Worm (Caenorhabditis elegans) whole organism, L4 larva: ENCODE data around the gene Y38A10A.2.

Source experiments
- D1046.2 ChIP-seq: fragments of 200-800 bp; sonication (Bioruptor generic); IDR thresholded peaks from 2 replicates; pipeline ENCODE4 v1.3.6; 2022; ENCODE audit warnings: missing genetic modification characterization, missing compliant biosample characterization
- F26F4.8 ChIP-seq: fragments of 200-800 bp; sonication (Bioruptor generic); conservative IDR thresholded peaks from 2 replicates; pipeline ENCODE4 v1.3.6; 2022; ENCODE audit warnings: missing genetic modification characterization, missing compliant biosample characterization
- Y105C5A.15 ChIP-seq: fragments of 200-800 bp; sonication (Bioruptor generic); IDR thresholded peaks from 2 replicates; pipeline ENCODE4 v1.3.6; 2022; ENCODE audit warnings: missing genetic modification characterization, missing compliant biosample characterization
- Y48G9A.11 ChIP-seq: fragments of 200-800 bp; sonication (Bioruptor generic); IDR thresholded peaks from 2 replicates; pipeline ENCODE4 v1.3.6; 2022; ENCODE audit warnings: missing genetic modification reagents, missing genetic modification characterization, missing compliant biosample characterization
- Y5F2A.4 ChIP-seq: fragments of 200-800 bp; sonication (Bioruptor generic); optimal IDR thresholded peaks from 2 replicates; lab custom pipeline; 2018; ENCODE audit warnings: mild to moderate bottlenecking, missing genetic modification characterization, missing compliant biosample characterization
- ZK546.5 ChIP-seq, 2 experiments: sonication (generic microtip); optimal IDR thresholded peaks; 2 replicates each; lab custom pipeline; 2017; ENCODE audit warnings: missing biosample characterization in 2 of 2, missing genetic modification characterization in 2 of 2
- aha-1 ChIP-seq: fragments of 150-350 bp; peaks from one replicate; lab custom pipeline; 2014; ENCODE audit warnings: missing biosample characterization, missing genetic modification characterization
- ama-1 ChIP-seq: fragments of 150-350 bp; optimal IDR thresholded peaks from 2 replicates; lab custom pipeline; 2014; ENCODE audit warnings: inconsistent platforms, mixed read lengths
- attf-4 ChIP-seq: sonication (generic microtip); optimal IDR thresholded peaks from 3 replicates; lab custom pipeline; 2017; ENCODE audit warnings: missing biosample characterization, missing genetic modification characterization
- ceh-32 ChIP-seq: sonication (generic microtip); optimal IDR thresholded peaks from 2 replicates; lab custom pipeline; 2016; ENCODE audit warnings: mild to moderate bottlenecking, missing genetic modification characterization, missing compliant biosample characterization; ENCODE audit not compliant: poor library complexity
- ceh-82 ChIP-seq: sonication (generic microtip); optimal IDR thresholded peaks from 2 replicates; lab custom pipeline; 2017; ENCODE audit warnings: missing biosample characterization, missing genetic modification characterization
- daf-16 ChIP-seq, 3 experiments: sonication (generic microtip); optimal IDR thresholded peaks; 2 replicates each; lab custom pipeline; 2016 to 2017; ENCODE audit warnings: missing genetic modification characterization in 3 of 3, missing genetic modification reagents in 3 of 3, mild to moderate bottlenecking in 2 of 3, missing compliant biosample characterization in 2 of 3, missing biosample characterization in 1 of 3, moderate library complexity in 1 of 3
- daf-8 ChIP-seq: fragments of 200-800 bp; sonication (Bioruptor generic); IDR thresholded peaks from 2 replicates; pipeline ENCODE4 v1.3.6; 2022; ENCODE audit warnings: missing genetic modification characterization, missing compliant biosample characterization
- dmd-6 ChIP-seq: fragments of 200-800 bp; sonication (Bioruptor generic); IDR thresholded peaks from 2 replicates; pipeline ENCODE4 v1.3.6; 2022; ENCODE audit warnings: missing genetic modification reagents, missing genetic modification characterization, missing compliant biosample characterization
- duxl-1 ChIP-seq: sonication (generic microtip); optimal IDR thresholded peaks from 2 replicates; lab custom pipeline; 2016; ENCODE audit warnings: mild to moderate bottlenecking, missing genetic modification characterization, moderate library complexity, missing compliant biosample characterization; ENCODE audit not compliant: poor library complexity
- dve-1 ChIP-seq: sonication (generic microtip); optimal IDR thresholded peaks from 2 replicates; lab custom pipeline; 2017; ENCODE audit warnings: antibody characterized with exemption, mild to moderate bottlenecking, missing genetic modification characterization, missing compliant biosample characterization; ENCODE audit not compliant: insufficient read depth
- gei-8 ChIP-seq: fragments of 200-800 bp; sonication (Bioruptor generic); optimal IDR thresholded peaks from 2 replicates; lab custom pipeline; 2018; ENCODE audit warnings: mild to moderate bottlenecking, missing genetic modification characterization, missing compliant biosample characterization
- hif-1 ChIP-seq, 2 experiments: sonication (generic microtip); optimal IDR thresholded peaks; 2 replicates each; lab custom pipeline; 2016 to 2017; ENCODE audit warnings: missing compliant biosample characterization in 2 of 2, missing genetic modification characterization in 2 of 2, missing genetic modification reagents in 2 of 2, missing genotype in 2 of 2, mild to moderate bottlenecking in 1 of 2
- hlh-11 ChIP-seq: fragments of 200-800 bp; sonication (Bioruptor generic); optimal IDR thresholded peaks from 2 replicates; lab custom pipeline; 2018; ENCODE audit warnings: mild to moderate bottlenecking, missing genetic modification characterization, missing compliant biosample characterization
- hlh-30 ChIP-seq: sonication (generic microtip); optimal IDR thresholded peaks from 2 replicates; lab custom pipeline; 2017; ENCODE audit warnings: antibody characterized with exemption, mild to moderate bottlenecking, missing genetic modification characterization, missing compliant biosample characterization; ENCODE audit not compliant: insufficient read depth
- lin-39 ChIP-seq: fragments of 150-350 bp; optimal IDR thresholded peaks from 2 replicates; lab custom pipeline; 2014; ENCODE audit warnings: missing biosample characterization, missing genetic modification reagents, missing genetic modification characterization
- lsy-2 ChIP-seq, 2 experiments: fragments of 150-350 bp in 1 of 2; sonication (generic microtip) in 1 of 2; optimal IDR thresholded peaks; 2 replicates each; lab custom pipeline; 2014 to 2017; ENCODE audit warnings: missing biosample characterization in 2 of 2, missing genetic modification characterization in 2 of 2
- madf-9 ChIP-seq: fragments of 200-800 bp; sonication (Bioruptor generic); conservative IDR thresholded peaks from 2 replicates; pipeline ENCODE4 v1.3.6; 2022; ENCODE audit warnings: missing genetic modification reagents, missing genetic modification characterization, missing compliant biosample characterization
- mep-1 ChIP-seq: fragments of 150-350 bp; sonication (generic microtip); optimal IDR thresholded peaks from 3 replicates; lab custom pipeline; 2014; ENCODE audit warnings: missing biosample characterization, missing genetic modification characterization
- nhr-10 ChIP-seq: fragments of 150-350 bp; optimal IDR thresholded peaks from 2 replicates; lab custom pipeline; 2014; ENCODE audit warnings: missing biosample characterization, missing genetic modification characterization
- nhr-102 ChIP-seq: sonication (generic microtip); optimal IDR thresholded peaks from 2 replicates; lab custom pipeline; 2016; ENCODE audit warnings: mild to moderate bottlenecking, missing genetic modification characterization, moderate library complexity, missing compliant biosample characterization
- nhr-237 ChIP-seq: sonication (generic microtip); optimal IDR thresholded peaks from 2 replicates; lab custom pipeline; 2017; ENCODE audit warnings: missing biosample characterization, missing genetic modification characterization
- nhr-25 ChIP-seq: sonication (generic microtip); optimal IDR thresholded peaks from 2 replicates; lab custom pipeline; 2017; ENCODE audit warnings: missing genetic modification characterization, mild to moderate bottlenecking, missing compliant biosample characterization, antibody characterized with exemption, moderate library complexity, borderline replicate concordance; ENCODE audit not compliant: insufficient read depth
- nhr-28 ChIP-seq: fragments of 150-350 bp; optimal IDR thresholded peaks from 2 replicates; lab custom pipeline; 2014; ENCODE audit warnings: missing biosample characterization, missing genetic modification characterization
- nhr-41 ChIP-seq: fragments of 200-800 bp; sonication (Bioruptor generic); IDR thresholded peaks from 2 replicates; pipeline ENCODE4 v1.3.6; 2022; ENCODE audit warnings: missing genetic modification reagents, missing genetic modification characterization, missing compliant biosample characterization
- nhr-48 ChIP-seq: sonication (generic microtip); optimal IDR thresholded peaks from 2 replicates; lab custom pipeline; 2016; ENCODE audit warnings: mild to moderate bottlenecking, missing genetic modification characterization, missing compliant biosample characterization
- pqm-1 ChIP-seq: sonication (generic microtip); optimal IDR thresholded peaks from 2 replicates; lab custom pipeline; 2017; ENCODE audit warnings: missing biosample characterization, missing genetic modification characterization
- snpc-4 ChIP-seq: fragments of 150-350 bp; optimal IDR thresholded peaks from 2 replicates; lab custom pipeline; 2014; ENCODE audit warnings: missing biosample characterization, missing genetic modification characterization
- spr-1 ChIP-seq: sonication (generic microtip); optimal IDR thresholded peaks from 2 replicates; lab custom pipeline; 2016; ENCODE audit warnings: mild to moderate bottlenecking, missing genetic modification characterization, missing compliant biosample characterization
- unc-130 ChIP-seq: sonication (generic microtip); optimal IDR thresholded peaks from 2 replicates; lab custom pipeline; 2016; ENCODE audit warnings: missing genetic modification reagents, missing genetic modification characterization, missing compliant biosample characterization
- unc-39 ChIP-seq: sonication (generic microtip); optimal IDR thresholded peaks from 2 replicates; lab custom pipeline; 2017; ENCODE audit warnings: missing biosample characterization, missing genetic modification characterization
- unc-62 ChIP-seq, 3 experiments: fragments of 150-350 bp in 1 of 3; sonication (generic microtip); optimal IDR thresholded peaks in 2 of 3; peaks in 1 of 3; 1 replicate in 1 of 3; 2 replicates in 2 of 3; lab custom pipeline; 2014 to 2017; ENCODE audit warnings: missing biosample characterization in 3 of 3, missing genetic modification characterization in 3 of 3, missing genetic modification reagents in 3 of 3, missing genotype in 1 of 3
- ztf-7 ChIP-seq: fragments of 150-350 bp; optimal IDR thresholded peaks from 2 replicates; lab custom pipeline; 2014; ENCODE audit warnings: missing biosample characterization, missing genetic modification characterization

Gene Y38A10A.2

DNA sequence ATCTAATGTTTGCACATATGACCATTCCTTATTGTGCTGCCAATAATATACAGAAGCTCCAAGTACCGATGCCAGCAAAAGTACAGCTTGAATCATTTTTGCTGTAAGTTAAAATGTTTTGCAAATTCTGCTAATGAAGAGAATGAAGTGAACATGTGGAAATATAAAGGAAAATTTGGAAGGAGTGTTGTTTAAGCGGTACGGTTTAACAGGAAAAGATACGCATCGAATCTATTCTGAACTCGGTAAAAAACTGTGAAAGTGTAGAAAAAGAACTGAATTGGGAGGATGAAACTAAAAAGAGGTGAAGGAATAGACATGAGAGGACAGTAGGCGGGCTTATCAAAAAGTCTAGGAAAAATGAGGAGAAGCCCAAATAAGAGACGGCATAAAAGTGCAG lies at the start of gene Y38A10A.2:
Gene Y38A10A.2 (minus strand): TSS at position 101 of the 400 bp plus-strand sequence.
- TF ChIP-seq aha-1 (tag; lab: Kevin White, UChicago) (peak; percentile 10), hif-1 (tag; optimal IDR thresholded peaks at IDR 0.05; lab: Kevin White, UChicago) (no peak), nhr-237 (no peak)

DNA sequence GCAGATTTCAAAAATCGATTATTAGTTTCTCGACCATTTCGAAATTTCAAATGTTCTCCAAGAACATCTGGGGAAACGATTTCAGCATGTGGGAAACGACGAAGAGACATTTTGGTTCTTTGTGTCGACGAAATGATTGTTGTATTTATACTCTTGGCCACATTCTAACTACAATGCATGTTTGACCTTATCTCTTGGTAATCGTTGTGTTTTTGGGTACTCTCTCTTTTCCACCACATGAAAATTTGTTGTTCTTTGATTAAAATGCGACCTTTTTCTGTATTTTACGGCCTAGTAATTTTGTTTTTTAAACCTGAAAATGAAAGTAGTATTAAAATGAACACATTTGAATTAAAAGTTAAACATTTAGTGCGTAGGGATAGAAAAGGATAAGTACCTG lies 49.6 kb upstream of the Y38A10A.2 start, which contains the start of gene F17A9.5:
Gene F17A9.5 (minus strand): TSS at position 175 of the 400 bp plus-strand sequence.
- TF ChIP-seq hlh-30 (tag; lab: Kevin White, UChicago): no peak
- no peak for TF ChIP-seq nhr-25 (tag; lab: Kevin White, UChicago)
- TF ChIP-seq unc-39 (tag; lab: Kevin White, UChicago): no peak
- no peak for TF ChIP-seq daf-8 (GFP tag; lab: Robert Waterston, UW)
- no peak for TF ChIP-seq spr-1 (tag; lab: Kevin White, UChicago)
- no peak for TF ChIP-seq lsy-2 (tag; optimal IDR thresholded peaks at IDR 0.05; lab: Kevin White, UChicago)
- no peak for TF ChIP-seq daf-16 (GFP tag; optimal IDR thresholded peaks at IDR 0.05; lab: Kevin White, UChicago)
- peak; percentile 21 for TF ChIP-seq daf-16 (tag; optimal IDR thresholded peaks at IDR 0.05; lab: Kevin White, UChicago)
- TF ChIP-seq Y48G9A.11 (GFP tag; lab: Robert Waterston, UW): no peak
- TF ChIP-seq hlh-11 (tag; lab: Kevin White, UChicago): no peak
- TF ChIP-seq ztf-7 (tag; lab: Kevin White, UChicago): no peak
- peak; percentile 82 for TF ChIP-seq nhr-28
- no peak for TF ChIP-seq unc-130
- no peak for TF ChIP-seq lin-39
- TF ChIP-seq ZK546.5 (tag; optimal IDR thresholded peaks at IDR 0.05; lab: Kevin White, UChicago): no peak
- TF ChIP-seq duxl-1 (tag; lab: Kevin White, UChicago): no peak

DNA sequence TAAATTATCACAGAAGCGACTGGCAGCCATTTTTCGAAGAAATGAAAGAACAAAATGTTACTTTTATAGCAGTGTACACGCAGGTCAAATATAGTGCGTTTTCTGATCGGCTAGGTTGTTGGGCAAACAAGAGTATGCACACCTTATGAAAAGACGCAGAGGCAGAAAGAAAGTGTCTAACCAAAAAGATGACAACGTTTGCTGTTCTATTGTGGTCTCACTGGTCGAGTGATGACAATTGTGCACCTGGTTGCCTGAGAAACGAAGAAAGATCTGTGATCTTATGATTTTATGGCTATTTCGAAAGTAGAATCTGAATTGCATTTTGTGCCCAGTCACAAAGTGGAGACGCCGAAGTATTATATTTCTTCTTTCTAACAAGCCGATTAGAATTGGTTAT lies 47.3 kb upstream of the Y38A10A.2 start, which contains the start of gene F17A9.4:
Gene F17A9.4 (minus strand): TSS at position 97 of the 400 bp plus-strand sequence.
- TF ChIP-seq hlh-30 (tag; lab: Kevin White, UChicago): peak; percentile 68
- TF ChIP-seq ama-1 (lab: Kevin White, UChicago): no peak
- TF ChIP-seq hlh-11 (tag; lab: Kevin White, UChicago): peak; percentile 77
- TF ChIP-seq ceh-32 (tag; lab: Kevin White, UChicago): no peak
- no peak for TF ChIP-seq daf-16 (GFP tag; optimal IDR thresholded peaks at IDR 0.05; lab: Kevin White, UChicago)
- peak; percentile 66 for TF ChIP-seq daf-16 (tag; optimal IDR thresholded peaks at IDR 0.05; lab: Kevin White, UChicago)
- no peak for TF ChIP-seq D1046.2 (GFP tag; lab: Robert Waterston, UW)
- no peak for TF ChIP-seq ceh-82 (tag; lab: Kevin White, UChicago)
- no peak for TF ChIP-seq Y105C5A.15 (GFP tag; lab: Robert Waterston, UW)
- TF ChIP-seq attf-4 (tag; lab: Kevin White, UChicago): no peak
- no peak for TF ChIP-seq unc-62 (GFP tag; optimal IDR thresholded peaks at IDR 0.05 in 1 of 2; lab: Kevin White, UChicago)
- TF ChIP-seq unc-62 (tag; optimal IDR thresholded peaks at IDR 0.05; lab: Kevin White, UChicago): no peak
- peak; percentile 69 for TF ChIP-seq nhr-48 (tag; lab: Kevin White, UChicago)
- no peak for TF ChIP-seq spr-1 (tag; lab: Kevin White, UChicago)
- TF ChIP-seq mep-1 (tag; lab: Kevin White, UChicago): no peak
- no peak for TF ChIP-seq nhr-10 (tag; lab: Kevin White, UChicago)
- peak; percentile 91 for TF ChIP-seq dmd-6
- no peak for TF ChIP-seq F26F4.8 (GFP tag; lab: Robert Waterston, UW)
- no peak for TF ChIP-seq snpc-4 (tag; lab: Kevin White, UChicago)
- peak; percentile 59 for TF ChIP-seq nhr-102 (tag; lab: Kevin White, UChicago)
- no peak for TF ChIP-seq Y5F2A.4 (GFP tag; lab: Kevin White, UChicago)
- TF ChIP-seq dve-1: peak; percentile 68
- no peak for TF ChIP-seq madf-9 (GFP tag; lab: Robert Waterston, UW)
- TF ChIP-seq nhr-28: peak; percentile 79
- no peak for TF ChIP-seq nhr-41
- no peak for TF ChIP-seq gei-8 (GFP tag; lab: Kevin White, UChicago)
- TF ChIP-seq pqm-1 (tag; lab: Kevin White, UChicago): peak; percentile 21
